Fruit fly (Drosophila melanogaster): ENCODE measurements around the gene IntS9.

- TF ChIP-seq insv (optimal IDR thresholded peaks at IDR 0.05): no peak
- no peak for TF ChIP-seq h (optimal IDR thresholded peaks at IDR 0.05)
- TF ChIP-seq Sin3A (optimal IDR thresholded peaks at IDR 0.05): no peak
Measured at dm6 chr3L:16054095-16054494, 51.3 kb downstream of the IntS9 start.

Data from Kc167 (cell line).